Worm (Caenorhabditis elegans) whole organism, mixed stage, embryonic: ENCODE results near the gene str-74.

Experiments used
- blmp-1 ChIP-seq: fragments of 150-350 bp; optimal IDR thresholded peaks from 2 replicates; lab custom pipeline; 2014; ENCODE audit warnings: missing biosample characterization, missing genetic modification characterization
- ceh-39 ChIP-seq: fragments of 150-350 bp; optimal IDR thresholded peaks from 2 replicates; lab custom pipeline; 2014; ENCODE audit warnings: missing biosample characterization, missing genetic modification characterization
- ceh-43 ChIP-seq: fragments of 200-800 bp; sonication (Bioruptor generic); optimal IDR thresholded peaks from 2 replicates; lab custom pipeline; 2018; ENCODE audit warnings: mild to moderate bottlenecking, missing genetic modification characterization, moderate library complexity, missing compliant biosample characterization
- ceh-83 ChIP-seq: fragments of 200-800 bp; sonication (Bioruptor generic); optimal IDR thresholded peaks from 2 replicates; lab custom pipeline; 2018; ENCODE audit warnings: mild to moderate bottlenecking, missing genetic modification characterization, missing compliant biosample characterization
- ces-1 ChIP-seq: fragments of 150-350 bp; optimal IDR thresholded peaks from 2 replicates; lab custom pipeline; 2014; ENCODE audit warnings: missing biosample characterization, missing genetic modification reagents, missing genetic modification characterization
- cnd-1 ChIP-seq: fragments of 200-800 bp; sonication (Bioruptor generic); optimal IDR thresholded peaks from 2 replicates; lab custom pipeline; 2018; ENCODE audit warnings: mild to moderate bottlenecking, missing genetic modification characterization, missing compliant biosample characterization
- drap-1 ChIP-seq: fragments of 200-800 bp; sonication (Bioruptor generic); optimal IDR thresholded peaks from 3 replicates; lab custom pipeline; 2018; ENCODE audit warnings: mild to moderate bottlenecking, missing genetic modification characterization, missing compliant biosample characterization
- elt-1 ChIP-seq: sonication (generic microtip); optimal IDR thresholded peaks from 2 replicates; lab custom pipeline; 2017; ENCODE audit warnings: missing genetic modification characterization, mild to moderate bottlenecking, missing compliant biosample characterization, antibody characterized with exemption, moderate library complexity, borderline replicate concordance; ENCODE audit not compliant: insufficient read depth
- elt-3 ChIP-seq: fragments of 150-350 bp; optimal IDR thresholded peaks from 2 replicates; lab custom pipeline; 2014; ENCODE audit warnings: missing biosample characterization, missing genetic modification characterization
- hlh-1 ChIP-seq: fragments of 150-350 bp; optimal IDR thresholded peaks from 2 replicates; lab custom pipeline; 2014; ENCODE audit warnings: missing biosample characterization, missing genetic modification reagents, missing genetic modification characterization
- lin-13 ChIP-seq: fragments of 150-350 bp; optimal IDR thresholded peaks from 2 replicates; lab custom pipeline; 2014; ENCODE audit warnings: missing biosample characterization, missing genetic modification characterization
- lin-32 ChIP-seq: fragments of 200-800 bp; sonication (Bioruptor generic); optimal IDR thresholded peaks from 2 replicates; lab custom pipeline; 2018; ENCODE audit warnings: mild to moderate bottlenecking, missing genetic modification characterization, missing compliant biosample characterization
- mab-5 ChIP-seq: fragments of 150-350 bp; optimal IDR thresholded peaks from 2 replicates; lab custom pipeline; 2014; ENCODE audit warnings: missing biosample characterization, missing genetic modification characterization
- mep-1 ChIP-seq: fragments of 150-350 bp; optimal IDR thresholded peaks from 2 replicates; lab custom pipeline; 2017; ENCODE audit warnings: missing biosample characterization, missing genetic modification reagents, missing genetic modification characterization, inconsistent platforms
- nhr-12 ChIP-seq: fragments of 150-350 bp; optimal IDR thresholded peaks from 2 replicates; lab custom pipeline; 2014; ENCODE audit warnings: missing biosample characterization, missing genetic modification characterization
- nhr-2 ChIP-seq: fragments of 150-350 bp; optimal IDR thresholded peaks from 2 replicates; lab custom pipeline; 2014; ENCODE audit warnings: missing biosample characterization, missing genetic modification characterization
- nhr-28 ChIP-seq: fragments of 150-350 bp; optimal IDR thresholded peaks from 2 replicates; lab custom pipeline; 2014; ENCODE audit warnings: missing biosample characterization, missing genetic modification characterization
- nhr-76 ChIP-seq: sonication (generic microtip); optimal IDR thresholded peaks from 2 replicates; lab custom pipeline; 2017; ENCODE audit warnings: missing biosample characterization, missing genetic modification characterization
- snpc-4 ChIP-seq: fragments of 150-350 bp; optimal IDR thresholded peaks from 2 replicates; lab custom pipeline; 2014; ENCODE audit warnings: missing biosample characterization, missing genetic modification characterization
- sptf-1 ChIP-seq: sonication (generic microtip); optimal IDR thresholded peaks from 2 replicates; lab custom pipeline; 2017; ENCODE audit warnings: mild to moderate bottlenecking, missing genetic modification characterization, moderate library complexity, missing compliant biosample characterization
- tbx-8 ChIP-seq: fragments of 200-800 bp; sonication (Bioruptor generic); optimal IDR thresholded peaks from 2 replicates; lab custom pipeline; 2018; ENCODE audit warnings: mild to moderate bottlenecking, missing genetic modification characterization, moderate library complexity, missing compliant biosample characterization
- unc-120 ChIP-seq: sonication (generic microtip); optimal IDR thresholded peaks from 2 replicates; lab custom pipeline; 2017; ENCODE audit warnings: missing genetic modification characterization, missing compliant biosample characterization; ENCODE audit not compliant: poor library complexity, severe bottlenecking
- unc-62 ChIP-seq: fragments of 150-350 bp; optimal IDR thresholded peaks from 2 replicates; lab custom pipeline; 2014; ENCODE audit warnings: missing biosample characterization, missing genetic modification reagents, missing genetic modification characterization
- zip-8 ChIP-seq: fragments of 150-350 bp; optimal IDR thresholded peaks from 2 replicates; lab custom pipeline; 2014; ENCODE audit warnings: missing biosample characterization, missing genetic modification characterization
- ztf-11 ChIP-seq: fragments of 150-350 bp; optimal IDR thresholded peaks from 2 replicates; lab custom pipeline; 2014; ENCODE audit warnings: missing biosample characterization, missing genetic modification characterization

str-74 gene

ce11 chrX:10252781-10253180 lies 11.9 kb upstream of the str-74 start, which contains the start of gene C14H10.2:
TSS of gene C14H10.2 (minus strand) at chrX:10252881.
- TF ChIP-seq nhr-12 (tag; lab: Kevin White, UChicago) (no peak), elt-1 (tag; lab: Kevin White, UChicago) (no peak), unc-120 (tag; lab: Kevin White, UChicago) (peak; percentile 0), mep-1 (tag; lab: Kevin White, UChicago) (no peak)

ce11 chrX:10249685-10250084 lies 8.8 kb upstream of the str-74 start:
- peak; percentile 54 for TF ChIP-seq nhr-2
- no peak for TF ChIP-seq ceh-43
- no peak for TF ChIP-seq nhr-28 (tag; lab: Kevin White, UChicago)
- no peak for TF ChIP-seq ztf-11

- TF ChIP-seq cnd-1 (tag; lab: Kevin White, UChicago) (no peak), ceh-43 (no peak), sptf-1 (tag; lab: Kevin White, UChicago) (no peak), ceh-39 (tag; lab: Kevin White, UChicago) (no peak), tbx-8 (GFP tag; lab: Kevin White, UChicago) (no peak), elt-1 (tag; lab: Kevin White, UChicago) (no peak), nhr-76 (no peak), mab-5 (tag; lab: Kevin White, UChicago) (no peak), unc-120 (tag; lab: Kevin White, UChicago) (no peak), unc-62 (no peak)
These were observed 4.8 kb upstream of the str-74 start for ce11 chrX:10245617-10246016.

- TF ChIP-seq lin-32 (GFP tag; lab: Kevin White, UChicago) = no peak
- TF ChIP-seq hlh-1 = peak; percentile 64
- TF ChIP-seq ceh-83 (GFP tag; lab: Kevin White, UChicago) = no peak
- peak; percentile 84 for TF ChIP-seq unc-62
- no peak for TF ChIP-seq ceh-39 (tag; lab: Kevin White, UChicago)
- TF ChIP-seq nhr-76 = no peak
- no peak for TF ChIP-seq zip-8
- no peak for TF ChIP-seq ztf-11
- TF ChIP-seq ceh-43 = no peak
- peak; percentile 57 for TF ChIP-seq unc-120 (tag; lab: Kevin White, UChicago)
- peak; percentile 15 for TF ChIP-seq mab-5 (tag; lab: Kevin White, UChicago)
- no peak for TF ChIP-seq drap-1 (GFP tag; lab: Kevin White, UChicago)
- TF ChIP-seq lin-13 (tag; lab: Kevin White, UChicago) = no peak
- TF ChIP-seq, all 35 proteins: peak for 4
These were observed 2.6 kb downstream of the str-74 start for ce11 chrX:10238146-10238749.

ce11 chrX:10236844-10237243 lies 4.0 kb downstream of the str-74 start, which contains the start of gene zipt-13:
TSS of gene zipt-13 (minus strand) at chrX:10236944.
- TF ChIP-seq sptf-1 (tag; lab: Kevin White, UChicago) = no peak
- TF ChIP-seq nhr-2 = no peak
- no peak for TF ChIP-seq snpc-4 (tag; lab: Kevin White, UChicago)
- no peak for TF ChIP-seq nhr-28 (tag; lab: Kevin White, UChicago)
- TF ChIP-seq unc-120 (tag; lab: Kevin White, UChicago) = no peak
- TF ChIP-seq elt-1 (tag; lab: Kevin White, UChicago) = no peak

ce11 chrX:10232395-10232794 lies 8.4 kb downstream of the str-74 start:
- TF ChIP-seq ces-1 (GFP tag; lab: Kevin White, UChicago) (peak; percentile 37), ztf-11 (no peak)

- no peak for TF ChIP-seq elt-3
- TF ChIP-seq blmp-1 = peak; percentile 82
These were observed 10.0 kb downstream of the str-74 start for ce11 chrX:10230872-10231271.
